Worm (Caenorhabditis elegans): ENCODE results near the gene pkc-3.

Gene pkc-3

ce11 chrII:5330206-5330686 is 49.6 kb upstream of the pkc-3 start (continued):
- TF ChIP-seq ceh-100 (GFP tag; IDR thresholded peaks at IDR 0.05) (no peak), xnd-1 (tag; optimal IDR thresholded peaks at IDR 0.05) (no peak), nhr-27 (tag; optimal IDR thresholded peaks at IDR 0.05) (no peak), Y53F4B.3 (GFP tag; IDR thresholded peaks at IDR 0.05) (no peak), sptf-2 (GFP tag; optimal IDR thresholded peaks at IDR 0.05) (no peak), attf-3 (GFP tag; conservative IDR thresholded peaks at IDR 0.05) (no peak), egl-18 (GFP tag; IDR thresholded peaks at IDR 0.05) (no peak), ets-4 (GFP tag; optimal IDR thresholded peaks at IDR 0.05) (peak; percentile 33), madf-3 (GFP tag; IDR thresholded peaks at IDR 0.05) (no peak), F22D6.2 (tag; optimal IDR thresholded peaks at IDR 0.05) (peak; percentile 33), lsy-27 (tag; optimal IDR thresholded peaks at IDR 0.05; ENCODE audit: borderline replicate concordance, insufficient read depth) (no peak), F37B4.10 (GFP tag; IDR thresholded peaks at IDR 0.05) (no peak), hmg-1.2 (GFP tag; IDR thresholded peaks at IDR 0.05) (peak; percentile 91), hlh-26 (GFP tag; conservative IDR thresholded peaks at IDR 0.05) (no peak), repo-1 (tag; optimal IDR thresholded peaks at IDR 0.05) (no peak), C17E4.6 (GFP tag; IDR thresholded peaks at IDR 0.05) (no peak), ceh-27 (GFP tag; optimal IDR thresholded peaks at IDR 0.05) (no peak), ztf-22 (GFP tag; optimal IDR thresholded peaks at IDR 0.05) (peak; percentile 25), let-607 (tag; optimal IDR thresholded peaks at IDR 0.05) (peak; percentile 53 to 55), pha-4 (tag; optimal IDR thresholded peaks at IDR 0.05) (peak; percentile 77), F49E8.2 (tag; optimal IDR thresholded peaks at IDR 0.05; ENCODE audit: insufficient read depth) (no peak), snpc-4 (GFP tag; optimal IDR thresholded peaks at IDR 0.05) (no peak), snpc-4 (tag; optimal IDR thresholded peaks at IDR 0.05) (peak in 1 of 4 experiments; percentile 49), ccch-3 (GFP tag; optimal IDR thresholded peaks at IDR 0.05) (no peak), hmg-20 (GFP tag; IDR thresholded peaks at IDR 0.05) (no peak), lir-1 (GFP tag; conservative IDR thresholded peaks at IDR 0.05) (no peak; the same call in 1 of the 2 replicates), F57A8.1 (GFP tag; optimal IDR thresholded peaks at IDR 0.05) (no peak), Y95B8A.8 (GFP tag; IDR thresholded peaks at IDR 0.05) (no peak), D2030.7 (GFP tag; IDR thresholded peaks at IDR 0.05) (no peak), zim-3 (tag; optimal IDR thresholded peaks at IDR 0.05) (no peak), cebp-2 (GFP tag; IDR thresholded peaks at IDR 0.05) (no peak), bed-2 (GFP tag; IDR thresholded peaks at IDR 0.05) (no peak), sea-2 (GFP tag; IDR thresholded peaks at IDR 0.05) (no peak), ceh-91 (GFP tag; IDR thresholded peaks at IDR 0.05) (no peak), lin-40 (tag; optimal IDR thresholded peaks at IDR 0.05) (peak; percentile 84), unc-130 (GFP tag; optimal IDR thresholded peaks at IDR 0.05) (no peak), hsf-1 (GFP tag; IDR thresholded peaks at IDR 0.05) (no peak), madf-10 (tag; optimal IDR thresholded peaks at IDR 0.05) (peak; percentile 48), mcd-1 (GFP tag; IDR thresholded peaks at IDR 0.05) (peak; percentile 46; the same call in 1 of the 2 replicates), aptf-3 (GFP tag; IDR thresholded peaks at IDR 0.05) (no peak), B0336.3 (GFP tag; IDR thresholded peaks at IDR 0.05) (peak; percentile 64; the same call in 1 of the 2 replicates), ZK185.1 (tag; optimal IDR thresholded peaks at IDR 0.05; ENCODE audit: poor library complexity, severe bottlenecking) (peak; percentile 59), unc-62 (GFP tag; optimal IDR thresholded peaks at IDR 0.05) (peak; percentile 60), mel-28 (tag; optimal IDR thresholded peaks at IDR 0.05; ENCODE audit: borderline replicate concordance) (no peak), F52B5.7 (tag; optimal IDR thresholded peaks at IDR 0.05) (no peak), nfya-1 (tag; optimal IDR thresholded peaks at IDR 0.05; ENCODE audit: borderline replicate concordance, insufficient read depth) (no peak), fkh-3 (tag; optimal IDR thresholded peaks at IDR 0.05) (no peak), attf-6 (GFP tag; IDR thresholded peaks at IDR 0.05) (no peak)
